Fruit fly (Drosophila melanogaster): ENCODE results near the gene IntS6.

The IntS6 gene

DNA sequence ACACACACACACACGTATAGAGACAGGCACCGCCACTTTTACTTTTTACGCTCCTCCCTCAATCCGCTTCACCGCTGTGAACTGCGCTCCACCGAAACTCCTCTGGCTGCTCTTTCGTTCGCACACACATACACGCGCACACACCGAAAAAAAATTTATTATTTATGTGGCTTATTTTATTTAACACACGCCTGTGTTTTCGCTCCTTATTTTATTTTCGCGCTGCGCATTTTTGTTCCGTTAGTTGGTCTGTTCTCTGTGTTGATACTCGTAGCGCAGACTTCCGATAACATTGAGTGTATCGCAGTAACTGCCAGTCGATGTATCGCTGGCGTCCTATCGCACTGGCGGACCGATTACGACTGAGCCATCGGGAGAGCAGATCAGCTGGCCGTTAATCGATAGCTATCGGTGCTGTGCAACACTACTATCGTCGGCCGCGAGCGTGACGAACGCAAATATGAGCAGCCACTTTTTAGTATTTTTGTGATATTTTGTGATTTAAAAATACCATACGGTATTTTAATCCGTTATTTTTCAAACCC lies 9.3 kb downstream of the IntS6 start, which contains the start of gene Snx27 (continued):
- no peak for TF ChIP-seq CG8632 (GFP tag; optimal IDR thresholded peaks at IDR 0.05)
- TF ChIP-seq Blimp-1 (GFP tag; optimal IDR thresholded peaks at IDR 0.05) = peak; percentile 99
- TF ChIP-seq vri (GFP tag; optimal IDR thresholded peaks at IDR 0.05) = peak; percentile 32
- TF ChIP-seq Met (GFP tag; optimal IDR thresholded peaks at IDR 0.05) = peak; percentile 31
- TF ChIP-seq Eip93F (GFP tag; optimal IDR thresholded peaks at IDR 0.05) = no peak
- no peak for TF ChIP-seq cyc (GFP tag; optimal IDR thresholded peaks at IDR 0.05)
- no peak for TF ChIP-seq Hr38 (GFP tag; optimal IDR thresholded peaks at IDR 0.05)
- TF ChIP-seq CG15336 (GFP tag; IDR thresholded peaks at IDR 0.05) = no peak; the same call in 1 of the 2 replicates
- peak; percentile 4 for TF ChIP-seq CG34406 (GFP tag; optimal IDR thresholded peaks at IDR 0.05)

DNA sequence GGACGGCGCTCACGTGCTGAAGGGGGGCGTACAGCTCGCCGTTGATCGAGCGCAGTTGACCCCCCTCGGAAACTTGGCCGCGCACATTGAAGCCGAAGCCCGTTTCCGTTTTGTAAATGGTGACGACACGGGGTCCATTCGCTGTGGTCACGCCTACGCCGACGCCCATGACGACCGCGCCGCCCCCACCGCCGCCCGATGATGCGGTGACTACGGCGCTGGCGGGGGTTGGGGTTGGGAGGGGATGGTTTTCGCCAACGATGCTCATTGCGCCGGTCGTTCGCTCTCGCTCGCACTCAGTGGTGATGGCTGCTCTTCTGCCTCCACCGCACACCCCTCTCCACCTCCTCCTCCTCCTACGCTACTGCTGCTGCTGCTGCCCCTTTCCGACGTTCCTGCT lies 9.9 kb downstream of the IntS6 start:
- no peak for TF ChIP-seq Hr38 (GFP tag; optimal IDR thresholded peaks at IDR 0.05)
- peak; percentile 66 for TF ChIP-seq CG6163 (GFP tag; IDR thresholded peaks at IDR 0.05)
- 0 out of 2 replicates have a peak, but pooled peaks have one; percentile 31 for TF ChIP-seq CG15336 (GFP tag; IDR thresholded peaks at IDR 0.05)
- TF ChIP-seq CG6854 (GFP tag; optimal IDR thresholded peaks at IDR 0.05) = no peak
- TF ChIP-seq CG3032 (tag; optimal IDR thresholded peaks at IDR 0.05) = peak; percentile 11
- no peak for TF ChIP-seq ss (GFP tag; optimal IDR thresholded peaks at IDR 0.05)
- TF ChIP-seq Eip93F (GFP tag; optimal IDR thresholded peaks at IDR 0.05) = no peak
- TF ChIP-seq CG11902 (GFP tag; optimal IDR thresholded peaks at IDR 0.05) = no peak
- TF ChIP-seq CG3919 (GFP tag; optimal IDR thresholded peaks at IDR 0.05) = peak; percentile 33
- no peak for TF ChIP-seq spab (GFP tag; optimal IDR thresholded peaks at IDR 0.05)
- peak; percentile 9 for TF ChIP-seq OdsH (GFP tag; optimal IDR thresholded peaks at IDR 0.05)
- peak; percentile 32 for TF ChIP-seq CG7368 (GFP tag; optimal IDR thresholded peaks at IDR 0.05)
- peak; percentile 34 for TF ChIP-seq CG32006 (GFP tag; optimal IDR thresholded peaks at IDR 0.05)
- TF ChIP-seq Eip75B (GFP tag; optimal IDR thresholded peaks at IDR 0.05) = peak; percentile 1
- no peak for TF ChIP-seq Eip78C (GFP tag)
- TF ChIP-seq Hr4 (GFP tag; optimal IDR thresholded peaks at IDR 0.05) = peak; percentile 25
- TF ChIP-seq esn (GFP tag; optimal IDR thresholded peaks at IDR 0.05) = no peak
- peak; percentile 29 for TF ChIP-seq CG10631 (GFP tag; optimal IDR thresholded peaks at IDR 0.05)
- TF ChIP-seq topi (GFP tag; optimal IDR thresholded peaks at IDR 0.05) = no peak
- peak; percentile 15 for TF ChIP-seq CG6808 (GFP tag; optimal IDR thresholded peaks at IDR 0.05)
- TF ChIP-seq dsx (GFP tag; optimal IDR thresholded peaks at IDR 0.05; ENCODE audit: poor library complexity, severe bottlenecking) = no peak
- peak; percentile 78 for TF ChIP-seq eg (GFP tag; IDR thresholded peaks at IDR 0.05)
- TF ChIP-seq CG6276 (GFP tag; optimal IDR thresholded peaks at IDR 0.05) = peak; percentile 21
- no peak for TF ChIP-seq CG8319 (GFP tag; optimal IDR thresholded peaks at IDR 0.05)
- TF ChIP-seq acj6 (GFP tag; optimal IDR thresholded peaks at IDR 0.05) = peak; percentile 11
- no peak; the same call in 2 of the 3 replicates for TF ChIP-seq CG8119 (GFP tag; IDR thresholded peaks at IDR 0.05)
- TF ChIP-seq CG16779 (tag; optimal IDR thresholded peaks at IDR 0.05) = no peak
- TF ChIP-seq salr (GFP tag; optimal IDR thresholded peaks at IDR 0.05) = no peak
- TF ChIP-seq Lpt (GFP tag; optimal IDR thresholded peaks at IDR 0.05) = no peak
- TF ChIP-seq CG4318 (GFP tag; optimal IDR thresholded peaks at IDR 0.05) = no peak
- no peak for TF ChIP-seq lz (GFP tag; optimal IDR thresholded peaks at IDR 0.05)
- TF ChIP-seq pdm3 (GFP tag; optimal IDR thresholded peaks at IDR 0.05) = peak; percentile 11
- TF ChIP-seq CG8632 (GFP tag; optimal IDR thresholded peaks at IDR 0.05) = no peak
- peak; percentile 29 for TF ChIP-seq net (GFP tag; optimal IDR thresholded peaks at IDR 0.05)
- TF ChIP-seq fd85E (GFP tag; optimal IDR thresholded peaks at IDR 0.05) = no peak
- TF ChIP-seq CG6792 (GFP tag; optimal IDR thresholded peaks at IDR 0.05) = peak; percentile 33
- TF ChIP-seq Blimp-1 (GFP tag; optimal IDR thresholded peaks at IDR 0.05) = no peak
- TF ChIP-seq CG1621 (tag; optimal IDR thresholded peaks at IDR 0.05) = peak; percentile 36
- no peak for TF ChIP-seq CG10669 (GFP tag; optimal IDR thresholded peaks at IDR 0.05)
- TF ChIP-seq vri (GFP tag; optimal IDR thresholded peaks at IDR 0.05) = no peak
- TF ChIP-seq Hr39 (GFP tag; optimal IDR thresholded peaks at IDR 0.05) = peak; percentile 51
- TF ChIP-seq Ets21C (GFP tag; optimal IDR thresholded peaks at IDR 0.05) = no peak
- TF ChIP-seq Sox14 (GFP tag; optimal IDR thresholded peaks at IDR 0.05) = peak; percentile 2
- peak; percentile 45 for TF ChIP-seq CG31627 (GFP tag; optimal IDR thresholded peaks at IDR 0.05)
- TF ChIP-seq CG34406 (GFP tag; optimal IDR thresholded peaks at IDR 0.05) = no peak
- TF ChIP-seq fd59A (GFP tag; optimal IDR thresholded peaks at IDR 0.05) = no peak
- TF ChIP-seq Sox15 (GFP tag; optimal IDR thresholded peaks at IDR 0.05) = peak; percentile 4
